Fruit fly (Drosophila melanogaster) whole organism, embryonic: ENCODE data around the gene dbr.
A peak's percentile ranks its signal among the peaks of the same experiment; 100 is the strongest.

Experiments used
- Awh ChIP-seq: fragments of 200-800 bp; sonication (Bioruptor generic); IDR thresholded peaks from 2 replicates; pipeline ENCODE4, ENCODE4 v1.3.6; 2022; ENCODE audit warnings: missing biosample characterization, missing genetic modification characterization
- B-H2 ChIP-seq: fragments of 200-800 bp; sonication (Bioruptor generic); optimal IDR thresholded peaks from 2 replicates; lab custom pipeline; 2018; ENCODE audit warnings: missing biosample characterization, mild to moderate bottlenecking, missing genetic modification characterization
- BEAF-32 ChIP-seq: fragments of 200-800 bp; sonication (Bioruptor generic); optimal IDR thresholded peaks from 3 replicates; lab custom pipeline; 2017; ENCODE audit warnings: missing biosample characterization, missing genetic modification characterization, mild to moderate bottlenecking, moderate library complexity, missing genetic modification reagents
- Bdp1 ChIP-seq: fragments of 200-800 bp; sonication (Bioruptor generic); optimal IDR thresholded peaks from 3 replicates; lab custom pipeline; 2016; ENCODE audit warnings: missing biosample characterization, missing genetic modification characterization
- CG10321 ChIP-seq: fragments of 200-800 bp; sonication (Bioruptor generic); IDR thresholded peaks from 2 replicates; pipeline ENCODE4 v1.3.6; 2022; ENCODE audit warnings: missing biosample characterization, missing genetic modification characterization
- CG10462 ChIP-seq: fragments of 200-800 bp; sonication (Bioruptor generic); optimal IDR thresholded peaks from 2 replicates; lab custom pipeline; 2016; ENCODE audit warnings: missing biosample characterization, missing genetic modification characterization
- CG10543 ChIP-seq: fragments of 200-800 bp; sonication (Bioruptor generic); optimal IDR thresholded peaks from 3 replicates; lab custom pipeline; 2017; ENCODE audit warnings: missing biosample characterization, mild to moderate bottlenecking, missing genetic modification characterization, moderate library complexity
- CG10565 ChIP-seq: fragments of 200-800 bp; sonication (Bioruptor generic); optimal IDR thresholded peaks from 3 replicates; lab custom pipeline; 2016; ENCODE audit warnings: missing biosample characterization, mild to moderate bottlenecking, missing genetic modification characterization
- CG10654 ChIP-seq: fragments of 200-800 bp; sonication (Bioruptor generic); optimal IDR thresholded peaks from 2 replicates; lab custom pipeline; 2016; ENCODE audit warnings: missing biosample characterization, missing genetic modification characterization
- CG13624 ChIP-seq: fragments of 200-800 bp; sonication (Bioruptor generic); optimal IDR thresholded peaks from 2 replicates; lab custom pipeline; 2016; ENCODE audit warnings: missing biosample characterization, missing genetic modification characterization
- CG15073 ChIP-seq: fragments of 200-800 bp; sonication (Bioruptor generic); optimal IDR thresholded peaks from 2 replicates; lab custom pipeline; 2016; ENCODE audit warnings: missing biosample characterization, missing genetic modification characterization
- CG15269 ChIP-seq: fragments of 200-800 bp; sonication (Bioruptor generic); optimal IDR thresholded peaks from 2 replicates; lab custom pipeline; 2018; ENCODE audit warnings: missing biosample characterization, mild to moderate bottlenecking, missing genetic modification characterization, moderate library complexity
- CG1529 ChIP-seq: fragments of 200-800 bp; sonication (Bioruptor generic); optimal IDR thresholded peaks from 3 replicates; lab custom pipeline; 2018; ENCODE audit warnings: missing biosample characterization, missing genetic modification characterization
- CG1602 ChIP-seq: fragments of 200-800 bp; sonication (Bioruptor generic); optimal IDR thresholded peaks from 3 replicates; lab custom pipeline; 2016; ENCODE audit warnings: missing biosample characterization, missing genetic modification characterization
- CG16779 ChIP-seq: fragments of 200-800 bp; sonication (Bioruptor generic); IDR thresholded peaks from 2 replicates; pipeline ENCODE4 v1.3.6; 2022; ENCODE audit warnings: missing biosample characterization, missing genetic modification characterization
- CG17385 ChIP-seq: fragments of 200-800 bp; sonication (Bioruptor generic); optimal IDR thresholded peaks from 3 replicates; lab custom pipeline; 2018; ENCODE audit warnings: missing biosample characterization, mild to moderate bottlenecking, missing genetic modification characterization
- CG17912 ChIP-seq: fragments of 200-800 bp; sonication (Bioruptor generic); optimal IDR thresholded peaks from 2 replicates; lab custom pipeline; 2018; ENCODE audit warnings: missing biosample characterization, mild to moderate bottlenecking, missing genetic modification characterization
- CG18619 ChIP-seq: fragments of 200-800 bp; sonication (Bioruptor generic); optimal IDR thresholded peaks from 3 replicates; lab custom pipeline; 2017; ENCODE audit warnings: missing biosample characterization, mild to moderate bottlenecking, missing genetic modification characterization
- CG4854 ChIP-seq: fragments of 200-800 bp; sonication (Bioruptor generic); optimal IDR thresholded peaks from 2 replicates; lab custom pipeline; 2016; ENCODE audit warnings: missing biosample characterization, missing genetic modification characterization, inconsistent platforms
- CG7357 ChIP-seq: fragments of 200-800 bp; sonication (Bioruptor generic); IDR thresholded peaks from 3 replicates; pipeline ENCODE4 v1.3.6; 2022; ENCODE audit warnings: missing biosample characterization, missing genetic modification characterization
- CG8924 ChIP-seq: fragments of 200-800 bp; optimal IDR thresholded peaks from 3 replicates; lab custom pipeline; 2019; ENCODE audit warnings: missing biosample characterization, mild to moderate bottlenecking, missing genetic modification characterization, moderate library complexity
- Doc3 ChIP-seq: fragments of 200-800 bp; sonication (Bioruptor generic); IDR thresholded peaks from 3 replicates; pipeline ENCODE4 v1.3.6; 2022; ENCODE audit warnings: missing biosample characterization, missing genetic modification characterization; ENCODE audit not compliant: partially characterized antibody
- E2f1 ChIP-seq: fragments of 200-800 bp; sonication (Bioruptor generic); IDR thresholded peaks from 2 replicates; pipeline ENCODE4 v1.3.6; 2022; ENCODE audit warnings: missing biosample characterization, missing genetic modification characterization
- HHEX ChIP-seq: fragments of 200-800 bp; sonication (Bioruptor generic); optimal IDR thresholded peaks from 3 replicates; lab custom pipeline; 2017; ENCODE audit warnings: missing biosample characterization, mild to moderate bottlenecking, missing genetic modification characterization, missing genetic modification reagents
- HLH3B ChIP-seq: fragments of 200-800 bp; sonication (Bioruptor generic); IDR thresholded peaks from 2 replicates; pipeline ENCODE4 v1.3.6; 2022; ENCODE audit warnings: missing biosample characterization, missing genetic modification characterization
- Jarid2 ChIP-seq: fragments of 200-800 bp; sonication (Bioruptor generic); optimal IDR thresholded peaks from 3 replicates; lab custom pipeline; 2017; ENCODE audit warnings: mild to moderate bottlenecking, missing biosample characterization, missing genetic modification reagents, missing genetic modification characterization
- Lhr ChIP-seq: fragments of 200-800 bp; sonication (Bioruptor generic); optimal IDR thresholded peaks from 3 replicates; lab custom pipeline; 2017; ENCODE audit warnings: mild to moderate bottlenecking, missing biosample characterization, missing genetic modification reagents, missing genetic modification characterization
- Oaz ChIP-seq: fragments of 200-800 bp; sonication (Bioruptor generic); IDR thresholded peaks from 2 replicates; pipeline ENCODE4 v1.3.6; 2022; ENCODE audit warnings: missing biosample characterization, missing genetic modification characterization
- Sox102F ChIP-seq: fragments of 200-800 bp; sonication (Bioruptor generic); optimal IDR thresholded peaks from 2 replicates; lab custom pipeline; 2018; ENCODE audit warnings: missing biosample characterization, mild to moderate bottlenecking, missing genetic modification characterization, moderate library complexity
- Tbp ChIP-seq: fragments of >200 bp; optimal IDR thresholded peaks from 2 replicates; lab custom pipeline; 2018; ENCODE audit warnings: missing biosample characterization, missing genetic modification characterization
- ato ChIP-seq: fragments of 200-800 bp; sonication (Bioruptor generic); IDR thresholded peaks from 2 replicates; pipeline ENCODE4 v1.3.6; 2022; ENCODE audit warnings: missing biosample characterization, missing genetic modification characterization; ENCODE audit not compliant: partially characterized antibody
- disco-r ChIP-seq: fragments of 200-800 bp; sonication (Bioruptor generic); optimal IDR thresholded peaks from 2 replicates; lab custom pipeline; 2016; ENCODE audit warnings: missing biosample characterization, missing genetic modification characterization
- eve ChIP-seq, 2 experiments: fragments of >200 bp; optimal IDR thresholded peaks; 2 replicates each; lab custom pipeline; 2017; ENCODE audit warnings: missing biosample characterization in 2 of 2, missing genetic modification characterization in 2 of 2
- exex ChIP-seq: fragments of 200-800 bp; sonication (Bioruptor generic); optimal IDR thresholded peaks from 4 replicates; lab custom pipeline; 2018; ENCODE audit warnings: missing biosample characterization, mild to moderate bottlenecking, missing genetic modification characterization, moderate library complexity
- eyg ChIP-seq: fragments of 200-800 bp; sonication (Bioruptor generic); optimal IDR thresholded peaks from 3 replicates; lab custom pipeline; 2016; ENCODE audit warnings: missing biosample characterization, missing genetic modification characterization
- fru ChIP-seq: fragments of >200 bp; optimal IDR thresholded peaks from 2 replicates; lab custom pipeline; 2017
- ftz-f1 ChIP-seq: fragments of 200-800 bp; sonication (Bioruptor generic); optimal IDR thresholded peaks from 2 replicates; lab custom pipeline; 2016; ENCODE audit warnings: missing biosample characterization, missing genetic modification characterization
- gcm ChIP-seq: fragments of 200-800 bp; sonication (Bioruptor generic); optimal IDR thresholded peaks from 2 replicates; lab custom pipeline; 2019; ENCODE audit warnings: missing biosample characterization, mild to moderate bottlenecking, missing genetic modification characterization, moderate library complexity
- gcm2 ChIP-seq: fragments of 200-800 bp; sonication (Bioruptor generic); optimal IDR thresholded peaks from 2 replicates; lab custom pipeline; 2016; ENCODE audit warnings: missing biosample characterization, missing genetic modification characterization
- gt ChIP-seq: fragments of 200-800 bp; sonication (Bioruptor generic); IDR thresholded peaks from 2 replicates; pipeline ENCODE4 v1.3.6; 2022; ENCODE audit warnings: missing biosample characterization, missing genetic modification characterization
- lab ChIP-seq: fragments of 200-800 bp; sonication (Bioruptor generic); optimal IDR thresholded peaks from 3 replicates; lab custom pipeline; 2017; ENCODE audit warnings: missing biosample characterization, missing genetic modification characterization, mild to moderate bottlenecking, moderate library complexity, missing genetic modification reagents
- nerfin-2 ChIP-seq: fragments of 200-800 bp; sonication (Bioruptor generic); IDR thresholded peaks from 2 replicates; pipeline ENCODE4 v1.3.6; 2022; ENCODE audit warnings: missing biosample characterization, missing genetic modification characterization; ENCODE audit not compliant: partially characterized antibody
- oc ChIP-seq: fragments of 200-800 bp; sonication (Bioruptor generic); optimal IDR thresholded peaks from 2 replicates; lab custom pipeline; 2018; ENCODE audit warnings: missing biosample characterization, mild to moderate bottlenecking, missing genetic modification characterization, moderate library complexity
- peb ChIP-seq: fragments of 200-800 bp; sonication (Bioruptor generic); IDR thresholded peaks from 2 replicates; pipeline ENCODE4 v1.3.6; 2022; ENCODE audit warnings: missing biosample characterization, missing genetic modification characterization
- salm ChIP-seq: fragments of 200-800 bp; sonication (Bioruptor generic); optimal IDR thresholded peaks from 2 replicates; lab custom pipeline; 2018; ENCODE audit warnings: missing biosample characterization, mild to moderate bottlenecking, missing genetic modification characterization
- sd ChIP-seq: fragments of 200-800 bp; sonication (Bioruptor generic); optimal IDR thresholded peaks from 3 replicates; lab custom pipeline; 2018; ENCODE audit warnings: missing biosample characterization, mild to moderate bottlenecking, missing genetic modification characterization, moderate library complexity
- sim ChIP-seq: fragments of 200-800 bp; sonication (Bioruptor generic); IDR thresholded peaks from 2 replicates; pipeline ENCODE4 v1.3.6; 2022; ENCODE audit warnings: missing biosample characterization, missing genetic modification characterization
- tna ChIP-seq: fragments of 200-800 bp; sonication (Bioruptor generic); IDR thresholded peaks from 2 replicates; pipeline ENCODE4 v1.3.6; 2022; ENCODE audit warnings: missing biosample characterization, missing genetic modification characterization; ENCODE audit not compliant: partially characterized antibody
- vfl ChIP-seq: fragments of 200-800 bp; sonication (Bioruptor generic); optimal IDR thresholded peaks from 2 replicates; lab custom pipeline; 2016; ENCODE audit warnings: missing biosample characterization, missing genetic modification characterization
- z ChIP-seq: fragments of 200-800 bp; sonication (Bioruptor generic); IDR thresholded peaks from 3 replicates; pipeline ENCODE4 v1.3.6; 2022; ENCODE audit warnings: missing biosample characterization, missing genetic modification characterization
- zen2 ChIP-seq: fragments of 200-800 bp; sonication (Bioruptor generic); IDR thresholded peaks from 3 replicates; pipeline ENCODE4 v1.3.6; 2022; ENCODE audit warnings: missing biosample characterization, missing genetic modification characterization; ENCODE audit not compliant: partially characterized antibody

Gene dbr

DNA sequence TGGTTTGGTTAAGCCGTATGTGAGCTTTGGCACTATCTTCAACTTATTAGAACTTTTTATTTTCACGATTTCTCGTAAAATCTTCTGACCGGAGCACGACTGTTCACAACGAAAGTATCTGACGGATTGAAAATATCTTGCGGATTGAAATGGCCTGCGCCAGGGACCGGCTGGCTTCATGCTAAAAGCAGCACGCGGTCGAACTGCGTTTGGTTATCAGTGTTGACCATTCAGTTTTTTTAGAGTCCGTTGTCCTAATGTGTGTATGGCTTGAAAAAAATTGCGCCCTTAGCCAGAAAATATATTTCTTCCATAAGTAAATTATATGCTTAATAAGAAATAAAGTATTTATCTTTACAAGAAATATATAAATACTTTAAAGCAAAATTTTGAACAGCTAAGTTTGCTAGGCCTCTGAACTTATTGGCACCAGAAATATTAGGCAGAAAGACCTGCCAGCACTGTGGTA is 21.0 kb downstream of the dbr start, which contains the start of gene net (continued):
- TF ChIP-seq CG15269, result peak; percentile 78
- no peak for TF ChIP-seq disco-r
- TF ChIP-seq Bdp1 (GFP tag; lab: Kevin White, UChicago), result no peak
- no peak for TF ChIP-seq vfl
- peak; percentile 64 for TF ChIP-seq exex (tag; lab: Kevin White, UChicago)
- TF ChIP-seq Oaz (GFP tag; lab: Robert Waterston, UW), result no peak
- TF ChIP-seq CG10654 (GFP tag; lab: Kevin White, UChicago), result peak; percentile 17
- no peak for TF ChIP-seq CG13624
- peak in 1 of 2 experiments; percentile 58 for TF ChIP-seq eve (GFP tag; optimal IDR thresholded peaks at IDR 0.05; lab: Kevin White, UChicago)
- TF ChIP-seq CG10321 (GFP tag; lab: Robert Waterston, UW), result no peak
- no peak for TF ChIP-seq tna (GFP tag; lab: Robert Waterston, UW)
- TF ChIP-seq CG16779 (GFP tag; lab: Robert Waterston, UW), result no peak
- no peak for TF ChIP-seq Awh (GFP tag; lab: Robert Waterston, UW)
- no peak for TF ChIP-seq BEAF-32 (GFP tag; lab: Kevin White, UChicago)
- TF ChIP-seq CG17912 (GFP tag; lab: Kevin White, UChicago), result no peak
- peak; percentile 86 for TF ChIP-seq lab (GFP tag; lab: Kevin White, UChicago)
- TF ChIP-seq CG7357 (GFP tag; lab: Robert Waterston, UW), result no peak
- TF ChIP-seq CG18619 (GFP tag; lab: Kevin White, UChicago), result peak; percentile 71
- no peak for TF ChIP-seq gt
- TF ChIP-seq Jarid2 (GFP tag; lab: Kevin White, UChicago), result peak; percentile 57
- peak; percentile 39 for TF ChIP-seq CG1529 (GFP tag; lab: Kevin White, UChicago)
- TF ChIP-seq sim (GFP tag; lab: Robert Waterston, UW), result 0 out of 2 replicates have a peak, but pooled peaks have one; percentile 5
- TF ChIP-seq peb (GFP tag; lab: Robert Waterston, UW), result no peak
- no peak for TF ChIP-seq ato (GFP tag; lab: Robert Waterston, UW)
- peak; percentile 37; the same call in 1 of the 2 replicates for TF ChIP-seq HLH3B (GFP tag; lab: Robert Waterston, UW)
- TF ChIP-seq sd, result peak; percentile 48
- TF ChIP-seq Lhr, result peak; percentile 25
- TF ChIP-seq HHEX (GFP tag; lab: Kevin White, UChicago), result peak; percentile 65
- TF ChIP-seq B-H2 (GFP tag; lab: Kevin White, UChicago), result peak; percentile 88
- TF ChIP-seq CG15073 (GFP tag; lab: Kevin White, UChicago), result no peak
- TF ChIP-seq gcm (GFP tag; lab: Kevin White, UChicago), result peak; percentile 66
- no peak for TF ChIP-seq gcm2 (GFP tag; lab: Kevin White, UChicago)
- no peak for TF ChIP-seq CG4854 (GFP tag; lab: Kevin White, UChicago)
- no peak for TF ChIP-seq oc (tag; lab: Kevin White, UChicago)
- TF ChIP-seq ftz-f1 (GFP tag; lab: Kevin White, UChicago), result peak; percentile 3
- no peak for TF ChIP-seq Tbp (GFP tag; lab: Kevin White, UChicago)
- TF ChIP-seq eyg (GFP tag; lab: Kevin White, UChicago), result no peak
- peak; percentile 86 for TF ChIP-seq CG10543 (GFP tag; lab: Kevin White, UChicago)
- TF ChIP-seq nerfin-2 (GFP tag; lab: Robert Waterston, UW), result no peak
- peak; percentile 34 for TF ChIP-seq Sox102F (GFP tag; lab: Kevin White, UChicago)
- peak; percentile 68 for TF ChIP-seq CG17385 (GFP tag; lab: Kevin White, UChicago)
- TF ChIP-seq CG1602 (GFP tag; lab: Kevin White, UChicago), result peak; percentile 16
- no peak for TF ChIP-seq CG10462
- TF ChIP-seq fru (lab: Kevin White, UChicago), result no peak
- no peak for TF ChIP-seq CG10565 (GFP tag; lab: Kevin White, UChicago)
- no peak for TF ChIP-seq z (GFP tag; lab: Robert Waterston, UW)
- no peak for TF ChIP-seq Doc3 (GFP tag; lab: Robert Waterston, UW)
- TF ChIP-seq CG8924 (tag; lab: Kevin White, UChicago), result peak; percentile 80
- 0 out of 2 replicates have a peak, but pooled peaks have one; percentile 37 for TF ChIP-seq E2f1 (GFP tag; lab: Robert Waterston, UW)
- no peak for TF ChIP-seq zen2
- TF ChIP-seq salm (tag; lab: Kevin White, UChicago), result peak; percentile 70
